Worm (Caenorhabditis elegans) whole organism, L2 larva: ENCODE measurements around the gene K02E11.3.
"Not testable (repeated sequence)": the region's sequence is repeated elsewhere in the genome, so short reads cannot be mapped to it uniquely, and the experiment has no call there.

Experiments used
- C34F6.9 ChIP-seq: fragments of 150-350 bp; optimal IDR thresholded peaks from 2 replicates; lab custom pipeline; 2014; ENCODE audit warnings: missing biosample characterization, missing genetic modification characterization
- F13H6.1 ChIP-seq: sonication (generic microtip); optimal IDR thresholded peaks from 2 replicates; lab custom pipeline; 2016; ENCODE audit warnings: missing genetic modification characterization, missing compliant biosample characterization
- R02D3.7 ChIP-seq: fragments of 150-350 bp; optimal IDR thresholded peaks from 2 replicates; lab custom pipeline; 2014; ENCODE audit warnings: missing biosample characterization, missing genetic modification characterization
- Y55F3AM.14 ChIP-seq: fragments of 200-800 bp; sonication (Bioruptor generic); optimal IDR thresholded peaks from 2 replicates; lab custom pipeline; 2018; ENCODE audit warnings: mild to moderate bottlenecking, missing genetic modification characterization, missing compliant biosample characterization
- ZK546.5 ChIP-seq: sonication (generic microtip); optimal IDR thresholded peaks from 2 replicates; lab custom pipeline; 2017; ENCODE audit warnings: missing biosample characterization, missing genetic modification characterization
- alr-1 ChIP-seq: fragments of 150-350 bp; optimal IDR thresholded peaks from 2 replicates; lab custom pipeline; 2014; ENCODE audit warnings: missing biosample characterization, missing genetic modification characterization
- aly-2 ChIP-seq: fragments of 150-350 bp; optimal IDR thresholded peaks from 2 replicates; lab custom pipeline; 2014; ENCODE audit warnings: missing biosample characterization, missing genetic modification characterization
- ama-1 ChIP-seq: fragments of 150-350 bp; optimal IDR thresholded peaks from 2 replicates; lab custom pipeline; 2018; ENCODE audit warnings: inconsistent platforms
- blmp-1 ChIP-seq: sonication (generic microtip); optimal IDR thresholded peaks from 2 replicates; lab custom pipeline; 2017; ENCODE audit warnings: missing genetic modification characterization, mild to moderate bottlenecking, missing compliant biosample characterization, antibody characterized with exemption, moderate library complexity; ENCODE audit not compliant: insufficient read depth
- ceh-16 ChIP-seq: fragments of 150-350 bp; optimal IDR thresholded peaks from 2 replicates; lab custom pipeline; 2014; ENCODE audit warnings: missing biosample characterization, missing genetic modification characterization
- ceh-82 ChIP-seq: fragments of 150-350 bp; optimal IDR thresholded peaks from 2 replicates; lab custom pipeline; 2014; ENCODE audit warnings: missing biosample characterization, missing genetic modification characterization
- crh-2 ChIP-seq: sonication (generic microtip); optimal IDR thresholded peaks from 2 replicates; lab custom pipeline; 2017; ENCODE audit warnings: missing biosample characterization, missing genetic modification characterization
- dmd-4 ChIP-seq: sonication (generic microtip); optimal IDR thresholded peaks from 2 replicates; lab custom pipeline; 2017; ENCODE audit warnings: missing biosample characterization, missing genetic modification characterization
- egl-27 ChIP-seq: sonication (generic microtip); optimal IDR thresholded peaks from 3 replicates; lab custom pipeline; 2017; ENCODE audit warnings: missing biosample characterization, missing genetic modification reagents, missing genetic modification characterization
- elt-1 ChIP-seq: fragments of 150-350 bp; optimal IDR thresholded peaks from 2 replicates; lab custom pipeline; 2014; ENCODE audit warnings: missing biosample characterization, missing genetic modification characterization
- elt-3 ChIP-seq: sonication (generic microtip); optimal IDR thresholded peaks from 2 replicates; lab custom pipeline; 2017; ENCODE audit warnings: missing biosample characterization, missing genetic modification characterization
- fos-1 ChIP-seq: fragments of 150-350 bp; optimal IDR thresholded peaks from 2 replicates; lab custom pipeline; 2014; ENCODE audit warnings: missing biosample characterization, missing genetic modification characterization
- gmeb-1 ChIP-seq: fragments of 150-350 bp; optimal IDR thresholded peaks from 2 replicates; lab custom pipeline; 2014; ENCODE audit warnings: missing biosample characterization, missing genetic modification characterization
- lin-11 ChIP-seq: fragments of 150-350 bp; sonication (generic microtip); optimal IDR thresholded peaks from 2 replicates; lab custom pipeline; 2014; ENCODE audit warnings: missing biosample characterization, missing genetic modification characterization, inconsistent platforms, mixed read lengths
- lin-13 ChIP-seq: fragments of 150-350 bp; optimal IDR thresholded peaks from 2 replicates; lab custom pipeline; 2014; ENCODE audit warnings: missing biosample characterization, missing genetic modification reagents, missing genetic modification characterization
- lsy-2 ChIP-seq, 2 experiments: fragments of 150-350 bp in 1 of 2; sonication (generic microtip) in 1 of 2; optimal IDR thresholded peaks; 2 replicates each; lab custom pipeline; 2014 to 2017; ENCODE audit warnings: missing biosample characterization in 2 of 2, missing genetic modification characterization in 2 of 2
- mab-5 ChIP-seq: fragments of 150-350 bp; optimal IDR thresholded peaks from 2 replicates; lab custom pipeline; 2014; ENCODE audit warnings: missing biosample characterization, missing genetic modification characterization
- mdl-1 ChIP-seq, 2 experiments: fragments of 150-350 bp in 1 of 2; sonication (generic microtip) in 1 of 2; optimal IDR thresholded peaks; 2 replicates each; lab custom pipeline; 2017; ENCODE audit warnings: missing biosample characterization in 2 of 2, missing genetic modification characterization in 2 of 2
- nhr-10 ChIP-seq: sonication (generic microtip); optimal IDR thresholded peaks from 2 replicates; lab custom pipeline; 2017; ENCODE audit warnings: missing biosample characterization, missing genetic modification characterization
- nhr-11 ChIP-seq: fragments of 150-350 bp; optimal IDR thresholded peaks from 2 replicates; lab custom pipeline; 2014; ENCODE audit warnings: missing biosample characterization, missing genetic modification characterization
- nhr-12 ChIP-seq: fragments of 150-350 bp; optimal IDR thresholded peaks from 2 replicates; lab custom pipeline; 2014; ENCODE audit warnings: missing biosample characterization, missing genetic modification characterization
- nhr-129 ChIP-seq: fragments of 150-350 bp; optimal IDR thresholded peaks from 2 replicates; lab custom pipeline; 2014; ENCODE audit warnings: missing biosample characterization, missing genetic modification characterization
- nhr-21 ChIP-seq: fragments of 150-350 bp; optimal IDR thresholded peaks from 2 replicates; lab custom pipeline; 2014; ENCODE audit warnings: missing biosample characterization, missing genetic modification characterization
- nhr-25 ChIP-seq: fragments of 150-350 bp; sonication (generic microtip); optimal IDR thresholded peaks from 3 replicates; lab custom pipeline; 2014; ENCODE audit warnings: missing biosample characterization, missing genetic modification characterization
- nhr-77 ChIP-seq: fragments of 150-350 bp; optimal IDR thresholded peaks from 2 replicates; lab custom pipeline; 2014; ENCODE audit warnings: missing biosample characterization, missing genetic modification characterization
- sem-4 ChIP-seq: fragments of 150-350 bp; optimal IDR thresholded peaks from 2 replicates; lab custom pipeline; 2014; ENCODE audit warnings: missing biosample characterization, missing genetic modification reagents, missing genetic modification characterization
- skn-1 ChIP-seq: sonication (generic microtip); optimal IDR thresholded peaks from 2 replicates; lab custom pipeline; 2017; ENCODE audit warnings: missing biosample characterization, missing genetic modification characterization
- sma-3 ChIP-seq: sonication (generic microtip); optimal IDR thresholded peaks from 2 replicates; lab custom pipeline; 2016; ENCODE audit warnings: missing genetic modification reagents, missing genetic modification characterization, missing compliant biosample characterization
- sma-9 ChIP-seq, 2 experiments: fragments of 150-350 bp in 1 of 2; sonication (generic microtip) in 1 of 2; optimal IDR thresholded peaks; 2 replicates each; lab custom pipeline; 2014 to 2016; ENCODE audit warnings: missing genetic modification characterization in 2 of 2, mild to moderate bottlenecking in 1 of 2, missing biosample characterization in 1 of 2, missing compliant biosample characterization in 1 of 2, missing genetic modification reagents in 1 of 2, moderate library complexity in 1 of 2
- snpc-4 ChIP-seq: fragments of 150-350 bp; optimal IDR thresholded peaks from 2 replicates; lab custom pipeline; 2014; ENCODE audit warnings: missing biosample characterization, missing genetic modification characterization
- unc-39 ChIP-seq: fragments of 150-350 bp; optimal IDR thresholded peaks from 2 replicates; lab custom pipeline; 2014; ENCODE audit warnings: missing biosample characterization, missing genetic modification characterization
- unc-55 ChIP-seq: fragments of 150-350 bp; sonication (generic microtip); optimal IDR thresholded peaks from 3 replicates; lab custom pipeline; 2014; ENCODE audit warnings: missing biosample characterization, missing genetic modification reagents, missing genetic modification characterization
- unc-62 ChIP-seq: fragments of 150-350 bp; optimal IDR thresholded peaks from 2 replicates; lab custom pipeline; 2014; ENCODE audit warnings: missing biosample characterization, missing genetic modification reagents, missing genetic modification characterization
- zag-1 ChIP-seq: fragments of 150-350 bp; optimal IDR thresholded peaks from 2 replicates; lab custom pipeline; 2014; ENCODE audit warnings: missing biosample characterization, missing genetic modification characterization
- ztf-1 ChIP-seq: fragments of 200-800 bp; sonication (Bioruptor generic); conservative IDR thresholded peaks from 2 replicates; pipeline ENCODE4 v1.3.6; 2022; ENCODE audit warnings: missing genetic modification characterization, missing compliant biosample characterization
- ztf-11 ChIP-seq: sonication (generic microtip); optimal IDR thresholded peaks from 2 replicates; lab custom pipeline; 2017; ENCODE audit warnings: missing biosample characterization, missing genetic modification characterization
- ztf-4 ChIP-seq: fragments of 150-350 bp; optimal IDR thresholded peaks from 2 replicates; lab custom pipeline; 2014; ENCODE audit warnings: missing biosample characterization, missing genetic modification characterization

K02E11.3 gene

ce11 chrV:14205214-14205613 lies 41.4 kb downstream of the K02E11.3 start, which contains the start of gene T16A9.3:
TSS of gene T16A9.3 (plus strand) at chrV:14205514.
- not testable (repeated sequence) for TF ChIP-seq blmp-1 (tag; lab: Kevin White, UChicago); zag-1; aly-2

- TF ChIP-seq crh-2 (tag; lab: Kevin White, UChicago) = peak; percentile 94
- no peak for TF ChIP-seq ztf-11
- peak; percentile 79 for TF ChIP-seq gmeb-1 (tag; lab: Kevin White, UChicago)
- no peak for TF ChIP-seq elt-1 (tag; lab: Kevin White, UChicago)
- peak; percentile 74 for TF ChIP-seq ceh-82
- no peak for TF ChIP-seq ZK546.5
- peak; percentile 92 for TF ChIP-seq ztf-4 (tag; lab: Kevin White, UChicago)
- TF ChIP-seq lin-13 (GFP tag; lab: Kevin White, UChicago) = peak; percentile 78
- no peak for TF ChIP-seq elt-3 (tag; lab: Kevin White, UChicago)
- peak; percentile 66 for TF ChIP-seq mab-5 (tag; lab: Kevin White, UChicago)
- TF ChIP-seq F13H6.1 (tag; lab: Kevin White, UChicago) = peak; percentile 94
- TF ChIP-seq mdl-1 (tag; optimal IDR thresholded peaks at IDR 0.05; lab: Kevin White, UChicago) = peak; percentile 79 to 86
- TF ChIP-seq unc-62 (GFP tag; lab: Kevin White, UChicago) = peak; percentile 19
- peak; percentile 88 for TF ChIP-seq nhr-25 (tag; lab: Kevin White, UChicago)
- TF ChIP-seq nhr-10 (tag; lab: Kevin White, UChicago) = peak; percentile 87
- peak; percentile 91 for TF ChIP-seq fos-1 (tag; lab: Kevin White, UChicago)
- peak; percentile 94 for TF ChIP-seq sma-9 (GFP tag; optimal IDR thresholded peaks at IDR 0.05; lab: Kevin White, UChicago)
- no peak for TF ChIP-seq sma-9 (tag; optimal IDR thresholded peaks at IDR 0.05; lab: Kevin White, UChicago)
- no peak for TF ChIP-seq ceh-16 (tag; lab: Kevin White, UChicago)
- peak; percentile 73 for TF ChIP-seq Y55F3AM.14 (GFP tag; lab: Kevin White, UChicago)
- TF ChIP-seq snpc-4 (tag; lab: Kevin White, UChicago) = peak; percentile 65
- TF ChIP-seq blmp-1 (tag; lab: Kevin White, UChicago) = peak; percentile 66
- peak; percentile 30 for TF ChIP-seq nhr-12 (tag; lab: Kevin White, UChicago)
- TF ChIP-seq nhr-129 (tag; lab: Kevin White, UChicago) = peak; percentile 97
- peak; percentile 68 for TF ChIP-seq ama-1 (lab: Kevin White, UChicago)
- peak; percentile 81 for TF ChIP-seq sem-4 (tag; lab: Kevin White, UChicago)
- TF ChIP-seq R02D3.7 = no peak
- TF ChIP-seq alr-1 (tag; lab: Kevin White, UChicago) = no peak
- TF ChIP-seq lin-11 = peak; percentile 77
- TF ChIP-seq sma-3 (GFP tag; lab: Kevin White, UChicago) = peak; percentile 91
- peak; percentile 90 for TF ChIP-seq nhr-21 (tag; lab: Kevin White, UChicago)
- no peak for TF ChIP-seq aly-2
- no peak for TF ChIP-seq unc-39 (tag; lab: Kevin White, UChicago)
- no peak for TF ChIP-seq dmd-4 (tag; lab: Kevin White, UChicago)
- TF ChIP-seq skn-1 (tag; lab: Kevin White, UChicago) = peak; percentile 40
- TF ChIP-seq nhr-77 (tag; lab: Kevin White, UChicago) = peak; percentile 26
- TF ChIP-seq nhr-11 = peak; percentile 55
- TF ChIP-seq zag-1 = peak; percentile 95
- TF ChIP-seq lsy-2 (tag; optimal IDR thresholded peaks at IDR 0.05; lab: Kevin White, UChicago) = peak; percentile 74 to 90
- TF ChIP-seq egl-27 = peak; percentile 90
- peak; percentile 97 for TF ChIP-seq C34F6.9
- peak; percentile 97 for TF ChIP-seq unc-55 (GFP tag; lab: Kevin White, UChicago)
- TF ChIP-seq, all 48 proteins: peak for 31
Measured at ce11 chrV:14200086-14200485, 46.6 kb downstream of the K02E11.3 start.

ce11 chrV:14197651-14198050 lies 49.0 kb downstream of the K02E11.3 start:
- no peak for TF ChIP-seq ztf-1 (GFP tag; lab: Robert Waterston, UW)
- TF ChIP-seq nhr-21 (tag; lab: Kevin White, UChicago) = peak; percentile 43
- TF ChIP-seq ama-1 (lab: Kevin White, UChicago) = no peak
- peak; percentile 17 for TF ChIP-seq F13H6.1 (tag; lab: Kevin White, UChicago)
- TF ChIP-seq egl-27 = no peak
- TF ChIP-seq skn-1 (tag; lab: Kevin White, UChicago) = no peak
- no peak for TF ChIP-seq ztf-4 (tag; lab: Kevin White, UChicago)
- peak; percentile 52 for TF ChIP-seq nhr-25 (tag; lab: Kevin White, UChicago)
- peak; percentile 10 for TF ChIP-seq fos-1 (tag; lab: Kevin White, UChicago)
- peak; percentile 57 for TF ChIP-seq sma-9 (GFP tag; optimal IDR thresholded peaks at IDR 0.05; lab: Kevin White, UChicago)
- no peak for TF ChIP-seq sma-9 (tag; optimal IDR thresholded peaks at IDR 0.05; lab: Kevin White, UChicago)
- TF ChIP-seq sma-3 (GFP tag; lab: Kevin White, UChicago) = peak; percentile 17
- no peak for TF ChIP-seq ceh-16 (tag; lab: Kevin White, UChicago)
- TF ChIP-seq, all 48 proteins: peak for 6
